Worm (Caenorhabditis elegans): ENCODE data around the gene idpp-9.

ce11 chrX:3944961-3945587 is 29.4 kb upstream of the idpp-9 start:
- TF ChIP-seq ama-1 (optimal IDR thresholded peaks at IDR 0.05) (no peak), unc-86 (tag; optimal IDR thresholded peaks at IDR 0.05) (no peak), fkh-10 (GFP tag; optimal IDR thresholded peaks at IDR 0.05) (peak; percentile 18), sox-4 (tag; optimal IDR thresholded peaks at IDR 0.05) (no peak), lin-15B (tag; optimal IDR thresholded peaks at IDR 0.05) (no peak), lsy-2 (tag; optimal IDR thresholded peaks at IDR 0.05) (no peak), fkh-8 (tag; optimal IDR thresholded peaks at IDR 0.05) (peak; percentile 75), nhr-76 (tag; optimal IDR thresholded peaks at IDR 0.05) (no peak)
